Worm (Caenorhabditis elegans) whole organism, L2 larva: Measurements from ENCODE around the gene srw-98.
"Not testable (repeated sequence)": the region's sequence is repeated elsewhere in the genome, so short reads cannot be mapped to it uniquely, and the experiment has no call there.

ENCODE experiments used
- F13H6.1 ChIP-seq: sonication (generic microtip); optimal IDR thresholded peaks from 2 replicates; lab custom pipeline; 2016; ENCODE audit warnings: missing genetic modification characterization, missing compliant biosample characterization
- Y55F3AM.14 ChIP-seq: fragments of 200-800 bp; sonication (Bioruptor generic); optimal IDR thresholded peaks from 2 replicates; lab custom pipeline; 2018; ENCODE audit warnings: mild to moderate bottlenecking, missing genetic modification characterization, missing compliant biosample characterization
- ZK546.5 ChIP-seq: sonication (generic microtip); optimal IDR thresholded peaks from 2 replicates; lab custom pipeline; 2017; ENCODE audit warnings: missing biosample characterization, missing genetic modification characterization
- aly-2 ChIP-seq: fragments of 150-350 bp; optimal IDR thresholded peaks from 2 replicates; lab custom pipeline; 2014; ENCODE audit warnings: missing biosample characterization, missing genetic modification characterization
- ama-1 ChIP-seq: fragments of 150-350 bp; optimal IDR thresholded peaks from 2 replicates; lab custom pipeline; 2018; ENCODE audit warnings: inconsistent platforms
- blmp-1 ChIP-seq: sonication (generic microtip); optimal IDR thresholded peaks from 2 replicates; lab custom pipeline; 2017; ENCODE audit warnings: missing genetic modification characterization, mild to moderate bottlenecking, missing compliant biosample characterization, antibody characterized with exemption, moderate library complexity; ENCODE audit not compliant: insufficient read depth
- ceh-16 ChIP-seq: fragments of 150-350 bp; optimal IDR thresholded peaks from 2 replicates; lab custom pipeline; 2014; ENCODE audit warnings: missing biosample characterization, missing genetic modification characterization
- crh-2 ChIP-seq: sonication (generic microtip); optimal IDR thresholded peaks from 2 replicates; lab custom pipeline; 2017; ENCODE audit warnings: missing biosample characterization, missing genetic modification characterization
- egl-27 ChIP-seq: sonication (generic microtip); optimal IDR thresholded peaks from 3 replicates; lab custom pipeline; 2017; ENCODE audit warnings: missing biosample characterization, missing genetic modification reagents, missing genetic modification characterization
- elt-1 ChIP-seq: fragments of 150-350 bp; optimal IDR thresholded peaks from 2 replicates; lab custom pipeline; 2014; ENCODE audit warnings: missing biosample characterization, missing genetic modification characterization
- elt-3 ChIP-seq: sonication (generic microtip); optimal IDR thresholded peaks from 2 replicates; lab custom pipeline; 2017; ENCODE audit warnings: missing biosample characterization, missing genetic modification characterization
- fos-1 ChIP-seq: fragments of 150-350 bp; optimal IDR thresholded peaks from 2 replicates; lab custom pipeline; 2014; ENCODE audit warnings: missing biosample characterization, missing genetic modification characterization
- gmeb-1 ChIP-seq: fragments of 150-350 bp; optimal IDR thresholded peaks from 2 replicates; lab custom pipeline; 2014; ENCODE audit warnings: missing biosample characterization, missing genetic modification characterization
- lin-11 ChIP-seq: fragments of 150-350 bp; sonication (generic microtip); optimal IDR thresholded peaks from 2 replicates; lab custom pipeline; 2014; ENCODE audit warnings: missing biosample characterization, missing genetic modification characterization, inconsistent platforms, mixed read lengths
- lin-13 ChIP-seq: fragments of 150-350 bp; optimal IDR thresholded peaks from 2 replicates; lab custom pipeline; 2014; ENCODE audit warnings: missing biosample characterization, missing genetic modification reagents, missing genetic modification characterization
- lin-39 ChIP-seq: fragments of 150-350 bp; optimal IDR thresholded peaks from 2 replicates; lab custom pipeline; 2014; ENCODE audit warnings: missing biosample characterization, missing genetic modification reagents, missing genetic modification characterization
- lsy-2 ChIP-seq, 2 experiments: fragments of 150-350 bp in 1 of 2; sonication (generic microtip) in 1 of 2; optimal IDR thresholded peaks; 2 replicates each; lab custom pipeline; 2014 to 2017; ENCODE audit warnings: missing biosample characterization in 2 of 2, missing genetic modification characterization in 2 of 2
- mab-5 ChIP-seq: fragments of 150-350 bp; optimal IDR thresholded peaks from 2 replicates; lab custom pipeline; 2014; ENCODE audit warnings: missing biosample characterization, missing genetic modification characterization
- mbf-1 ChIP-seq: sonication (generic microtip); optimal IDR thresholded peaks from 2 replicates; lab custom pipeline; 2017; ENCODE audit warnings: missing biosample characterization, missing genetic modification characterization
- nhr-11 ChIP-seq: fragments of 150-350 bp; optimal IDR thresholded peaks from 2 replicates; lab custom pipeline; 2014; ENCODE audit warnings: missing biosample characterization, missing genetic modification characterization
- nhr-12 ChIP-seq: fragments of 150-350 bp; optimal IDR thresholded peaks from 2 replicates; lab custom pipeline; 2014; ENCODE audit warnings: missing biosample characterization, missing genetic modification characterization
- nhr-129 ChIP-seq: fragments of 150-350 bp; optimal IDR thresholded peaks from 2 replicates; lab custom pipeline; 2014; ENCODE audit warnings: missing biosample characterization, missing genetic modification characterization
- nhr-237 ChIP-seq: fragments of 150-350 bp; optimal IDR thresholded peaks from 2 replicates; lab custom pipeline; 2014; ENCODE audit warnings: missing biosample characterization, missing genetic modification characterization
- nhr-6 ChIP-seq: fragments of 150-350 bp; optimal IDR thresholded peaks from 2 replicates; lab custom pipeline; 2014; ENCODE audit warnings: missing biosample characterization, missing genetic modification characterization
- sem-4 ChIP-seq: fragments of 150-350 bp; optimal IDR thresholded peaks from 2 replicates; lab custom pipeline; 2014; ENCODE audit warnings: missing biosample characterization, missing genetic modification reagents, missing genetic modification characterization
- skn-1 ChIP-seq: sonication (generic microtip); optimal IDR thresholded peaks from 2 replicates; lab custom pipeline; 2017; ENCODE audit warnings: missing biosample characterization, missing genetic modification characterization
- unc-39 ChIP-seq: fragments of 150-350 bp; optimal IDR thresholded peaks from 2 replicates; lab custom pipeline; 2014; ENCODE audit warnings: missing biosample characterization, missing genetic modification characterization
- unc-55 ChIP-seq: fragments of 150-350 bp; sonication (generic microtip); optimal IDR thresholded peaks from 3 replicates; lab custom pipeline; 2014; ENCODE audit warnings: missing biosample characterization, missing genetic modification reagents, missing genetic modification characterization
- unc-62 ChIP-seq: fragments of 150-350 bp; optimal IDR thresholded peaks from 2 replicates; lab custom pipeline; 2014; ENCODE audit warnings: missing biosample characterization, missing genetic modification reagents, missing genetic modification characterization
- zag-1 ChIP-seq: fragments of 150-350 bp; optimal IDR thresholded peaks from 2 replicates; lab custom pipeline; 2014; ENCODE audit warnings: missing biosample characterization, missing genetic modification characterization
- ztf-1 ChIP-seq: fragments of 200-800 bp; sonication (Bioruptor generic); conservative IDR thresholded peaks from 2 replicates; pipeline ENCODE4 v1.3.6; 2022; ENCODE audit warnings: missing genetic modification characterization, missing compliant biosample characterization
- ztf-11 ChIP-seq: sonication (generic microtip); optimal IDR thresholded peaks from 2 replicates; lab custom pipeline; 2017; ENCODE audit warnings: missing biosample characterization, missing genetic modification characterization

srw-98 gene

DNA sequence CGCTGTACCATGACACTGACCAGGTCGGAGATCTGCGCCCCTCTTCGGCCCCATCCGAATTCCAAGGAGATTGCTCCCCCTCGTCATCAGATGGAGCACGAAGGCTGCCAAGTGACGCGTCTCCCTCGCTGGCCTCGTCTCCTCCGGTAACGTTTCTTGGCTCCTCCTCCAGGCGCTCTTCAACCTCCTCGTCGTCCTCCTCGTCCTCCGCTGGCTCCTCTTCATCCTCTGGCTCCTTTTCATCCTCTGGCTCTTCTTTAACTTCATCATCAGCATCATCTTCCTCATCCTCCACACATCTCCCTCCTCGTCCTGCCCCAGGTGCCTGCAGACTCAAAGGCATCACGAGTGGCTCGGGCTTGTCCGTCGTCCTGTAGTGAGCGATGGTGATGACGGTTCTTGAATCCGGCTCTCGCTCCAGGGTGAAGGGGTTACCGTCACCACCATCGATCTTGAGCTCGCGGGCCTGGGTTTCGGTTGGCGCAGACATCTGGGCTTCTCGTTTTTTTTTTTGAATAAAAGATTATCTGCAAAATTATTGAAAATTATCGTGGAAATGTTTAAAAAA is 21.2 kb upstream of the srw-98 start:
- no peak for TF ChIP-seq skn-1 (tag; lab: Kevin White, UChicago)
- TF ChIP-seq zag-1, result no peak
- no peak for TF ChIP-seq ztf-11 (tag; lab: Kevin White, UChicago)
- no peak for TF ChIP-seq nhr-129 (tag; lab: Kevin White, UChicago)
- TF ChIP-seq ama-1 (lab: Kevin White, UChicago), result no peak
- TF ChIP-seq Y55F3AM.14 (GFP tag; lab: Kevin White, UChicago), result no peak

DNA sequence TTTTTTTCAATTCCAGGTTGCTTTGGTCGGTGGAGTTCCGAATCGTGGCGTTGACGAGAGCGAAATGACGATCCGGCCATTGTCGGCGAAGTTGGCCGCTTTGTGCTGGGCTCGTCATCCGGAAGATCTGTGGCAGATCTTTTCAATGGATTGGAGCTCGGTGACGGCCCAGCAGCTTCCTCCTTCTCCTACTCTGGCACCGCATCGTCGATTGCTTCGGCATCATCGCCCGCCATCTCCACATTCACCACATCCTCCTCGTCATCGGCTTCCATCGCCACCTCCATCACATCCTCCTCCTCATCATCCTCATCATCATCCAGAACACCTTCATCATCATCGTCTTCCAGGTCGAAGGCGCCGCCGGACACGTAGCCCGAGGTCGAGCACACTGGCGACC is 20.3 kb upstream of the srw-98 start:
- TF ChIP-seq unc-62 (GFP tag; lab: Kevin White, UChicago) (no peak), crh-2 (tag; lab: Kevin White, UChicago) (no peak), mbf-1 (tag; lab: Kevin White, UChicago) (no peak), F13H6.1 (tag; lab: Kevin White, UChicago) (no peak), ceh-16 (no peak)

DNA sequence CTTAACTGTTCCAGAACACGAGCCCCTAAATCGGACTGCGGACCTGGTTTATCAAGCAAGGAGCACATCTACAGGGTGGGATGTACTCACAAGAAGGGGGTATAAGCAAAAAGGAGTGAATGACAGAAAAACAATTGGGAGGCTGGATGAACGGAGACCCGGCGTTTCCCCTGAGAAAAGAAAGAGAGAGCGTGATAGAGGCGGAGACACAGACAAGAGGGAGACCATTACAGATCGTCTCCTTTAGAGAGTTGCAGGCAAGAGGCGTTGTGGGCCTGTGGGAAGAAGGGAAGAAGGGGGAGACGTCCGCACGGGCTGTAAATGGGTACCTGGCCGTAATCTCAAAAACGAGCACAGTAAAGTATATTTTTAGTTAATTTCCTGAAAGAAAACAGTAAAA is 15.7 kb upstream of the srw-98 start, which contains the start of gene Y46H3C.7:
Gene Y46H3C.7 (minus strand): TSS at position 147 of the 400 bp plus-strand sequence.
- not testable (repeated sequence) for TF ChIP-seq nhr-6, nhr-237, egl-27 (tag; lab: Kevin White, UChicago)

DNA sequence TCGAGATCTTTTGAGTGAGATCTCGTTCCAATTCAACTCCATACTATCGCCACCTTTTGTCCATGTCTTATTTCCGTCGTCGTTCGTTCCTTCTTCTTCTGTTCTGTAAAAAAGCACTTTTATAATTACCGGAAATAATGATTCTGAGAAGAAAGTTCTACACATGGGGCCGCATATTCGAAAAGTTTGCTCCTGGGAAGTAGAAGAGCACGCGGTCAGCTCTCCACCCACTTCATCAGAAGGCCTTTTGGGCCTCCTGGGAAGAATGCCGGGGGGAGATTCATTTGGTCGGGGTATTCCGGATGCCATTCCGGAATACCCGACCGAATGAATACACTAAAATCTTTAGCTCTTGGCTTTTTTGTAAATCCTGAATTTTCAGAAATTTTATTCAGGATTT is 14.4 kb upstream of the srw-98 start, which contains the start of gene Y46H3C.5:
Gene Y46H3C.5 (minus strand): TSS at position 2 of the 400 bp plus-strand sequence.
- TF ChIP-seq unc-39; elt-1 (tag; lab: Kevin White, UChicago); F13H6.1 (tag; lab: Kevin White, UChicago): not testable (repeated sequence)

DNA sequence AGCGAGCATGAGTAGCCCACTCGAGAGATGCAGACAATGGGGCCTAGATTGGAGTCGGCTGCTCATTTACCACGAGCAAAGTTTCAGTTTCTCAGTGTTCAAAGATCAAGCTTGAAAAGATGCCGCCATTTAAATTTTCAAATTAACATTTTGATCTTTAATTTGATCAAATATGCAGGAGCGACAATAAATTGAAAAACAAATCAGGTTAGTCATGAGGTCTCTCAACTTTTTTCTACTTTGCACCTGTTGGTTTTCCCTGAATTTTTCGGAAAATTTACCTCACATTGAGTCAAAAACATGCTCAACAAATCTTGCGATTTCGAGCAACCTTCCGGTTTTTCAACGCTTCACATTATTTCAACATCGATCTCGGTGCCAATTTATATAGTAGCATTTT is 7.2 kb upstream of the srw-98 start, which contains the start of gene srh-5:
Gene srh-5 (plus strand): TSS at position 301 of the 400 bp plus-strand sequence.
- TF ChIP-seq ztf-11 (tag; lab: Kevin White, UChicago) (no peak), elt-3 (tag; lab: Kevin White, UChicago) (no peak), gmeb-1 (tag; lab: Kevin White, UChicago) (no peak), nhr-12 (tag; lab: Kevin White, UChicago) (no peak), ZK546.5 (no peak), aly-2 (no peak), ama-1 (lab: Kevin White, UChicago) (no peak), lin-11 (tag; lab: Kevin White, UChicago) (no peak), mab-5 (tag; lab: Kevin White, UChicago) (no peak), lsy-2 (tag; optimal IDR thresholded peaks at IDR 0.05; lab: Kevin White, UChicago) (no peak), unc-62 (GFP tag; lab: Kevin White, UChicago) (no peak), ztf-1 (GFP tag; lab: Robert Waterston, UW) (no peak), ceh-16 (no peak), lin-39 (tag; lab: Kevin White, UChicago) (no peak), blmp-1 (tag; lab: Kevin White, UChicago) (no peak)

DNA sequence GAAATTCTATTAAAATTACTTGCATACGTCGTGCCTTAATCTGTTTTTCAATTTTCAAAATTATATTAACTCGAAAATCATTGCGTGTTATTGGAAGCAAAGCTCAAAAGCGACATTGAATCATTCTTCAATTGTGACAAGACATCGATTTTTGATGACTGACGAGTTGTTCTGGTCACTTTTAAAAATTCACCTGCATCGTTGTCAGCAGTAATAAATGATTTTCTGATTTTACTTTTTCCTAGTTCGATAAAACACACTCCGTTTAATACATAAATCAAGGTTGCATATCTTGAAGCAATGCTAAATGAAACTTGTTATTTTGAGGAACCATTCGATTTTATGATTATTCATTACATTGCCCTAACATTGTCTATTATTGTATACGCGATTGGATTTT is 4.2 kb upstream of the srw-98 start, which contains the start of gene srh-3:
Gene srh-3 (plus strand): TSS at position 301 of the 400 bp plus-strand sequence.
- TF ChIP-seq nhr-11 (tag; lab: Kevin White, UChicago), result no peak

DNA sequence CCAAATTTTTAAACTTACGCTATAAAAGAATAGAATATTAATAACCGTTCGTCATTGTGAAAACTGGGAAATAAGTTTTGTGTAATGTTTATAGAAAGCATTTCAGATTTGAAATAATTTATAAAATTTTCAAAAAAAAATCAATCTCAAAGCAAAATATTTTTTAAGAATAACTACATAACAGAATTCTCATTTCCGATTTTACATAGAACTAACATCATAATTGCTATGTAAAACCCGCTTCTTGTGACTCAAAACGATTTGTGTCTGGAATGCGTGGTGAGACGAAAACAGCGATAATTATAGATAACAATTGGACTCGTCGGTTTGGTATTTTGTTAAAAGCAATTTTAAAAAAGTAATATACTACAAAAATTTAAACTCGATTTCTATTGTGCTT is 2.6 kb upstream of the srw-98 start, which contains the start of gene srw-91:
Gene srw-91 (minus strand): TSS at position 101 of the 400 bp plus-strand sequence.
- TF ChIP-seq nhr-12 (tag; lab: Kevin White, UChicago) (no peak), sem-4 (tag; lab: Kevin White, UChicago) (no peak), lsy-2 (tag; optimal IDR thresholded peaks at IDR 0.05; lab: Kevin White, UChicago) (no peak), zag-1 (no peak), gmeb-1 (tag; lab: Kevin White, UChicago) (no peak), fos-1 (tag; lab: Kevin White, UChicago) (no peak), lin-39 (tag; lab: Kevin White, UChicago) (no peak), unc-55 (no peak), lin-13 (no peak), skn-1 (tag; lab: Kevin White, UChicago) (no peak), nhr-129 (tag; lab: Kevin White, UChicago) (no peak), blmp-1 (tag; lab: Kevin White, UChicago) (no peak), nhr-11 (tag; lab: Kevin White, UChicago) (no peak)
- TF ChIP-seq, all 48 proteins: peak for 0
